Worm (Caenorhabditis elegans) whole organism, L4/young adult: ENCODE data around the gene unc-61.

Source experiments
- W03F9.2 ChIP-seq: fragments of 150-350 bp; optimal IDR thresholded peaks from 2 replicates; lab custom pipeline; 2014; ENCODE audit warnings: missing biosample characterization, missing genetic modification characterization
- dao-5 ChIP-seq: sonication (generic microtip); optimal IDR thresholded peaks from 2 replicates; lab custom pipeline; 2016; ENCODE audit warnings: missing genotype, missing genetic modification characterization, moderate library complexity, missing compliant biosample characterization
- him-1 ChIP-seq: sonication (generic microtip); optimal IDR thresholded peaks from 2 replicates; lab custom pipeline; 2016; ENCODE audit warnings: missing genotype, missing genetic modification reagents, missing genetic modification characterization, missing compliant biosample characterization

The unc-61 gene

DNA sequence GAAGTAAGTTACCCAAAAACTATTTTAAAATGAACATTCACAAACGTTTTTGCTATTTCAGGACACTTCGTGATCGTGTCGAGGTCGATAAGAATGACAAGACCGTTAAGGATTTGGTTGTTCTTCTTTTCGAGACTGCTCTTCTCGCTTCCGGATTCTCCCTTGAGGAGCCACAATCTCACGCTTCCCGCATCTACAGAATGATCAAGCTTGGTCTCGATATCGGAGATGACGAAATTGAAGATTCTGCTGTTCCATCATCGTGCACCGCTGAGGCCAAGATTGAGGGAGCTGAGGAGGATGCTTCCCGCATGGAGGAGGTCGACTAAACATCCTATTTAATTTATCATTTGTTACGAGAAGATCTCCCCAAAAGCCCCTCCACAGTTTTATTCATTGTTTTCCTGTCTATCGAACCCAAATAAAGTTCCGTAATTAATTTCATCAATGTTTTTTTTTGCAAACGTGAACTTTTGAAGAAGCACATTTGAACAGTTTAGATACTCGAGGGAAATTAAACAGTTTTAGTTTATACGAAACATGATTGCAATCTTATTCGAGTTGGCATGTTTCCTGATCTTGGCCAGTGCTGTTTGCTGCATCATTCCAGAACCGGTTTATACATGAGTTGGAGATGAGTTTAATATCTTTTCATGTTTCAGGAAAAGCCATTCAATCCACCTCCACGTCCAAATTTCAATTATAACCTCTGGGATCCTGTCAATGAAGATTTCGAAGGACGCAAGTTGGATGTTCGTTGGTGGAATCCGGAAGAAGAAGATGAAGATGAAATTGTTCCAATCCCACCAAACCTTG, 45.7 kb downstream of the unc-61 start, which contains the start of gene C47E8.11:
C47E8.11 (plus strand) TSS at position 520 of the 816 bp plus-strand sequence.
- TF ChIP-seq dao-5 (tag; lab: Kevin White, UChicago), result no peak
- TF ChIP-seq W03F9.2 (tag; lab: Kevin White, UChicago), result peak; percentile 48

DNA sequence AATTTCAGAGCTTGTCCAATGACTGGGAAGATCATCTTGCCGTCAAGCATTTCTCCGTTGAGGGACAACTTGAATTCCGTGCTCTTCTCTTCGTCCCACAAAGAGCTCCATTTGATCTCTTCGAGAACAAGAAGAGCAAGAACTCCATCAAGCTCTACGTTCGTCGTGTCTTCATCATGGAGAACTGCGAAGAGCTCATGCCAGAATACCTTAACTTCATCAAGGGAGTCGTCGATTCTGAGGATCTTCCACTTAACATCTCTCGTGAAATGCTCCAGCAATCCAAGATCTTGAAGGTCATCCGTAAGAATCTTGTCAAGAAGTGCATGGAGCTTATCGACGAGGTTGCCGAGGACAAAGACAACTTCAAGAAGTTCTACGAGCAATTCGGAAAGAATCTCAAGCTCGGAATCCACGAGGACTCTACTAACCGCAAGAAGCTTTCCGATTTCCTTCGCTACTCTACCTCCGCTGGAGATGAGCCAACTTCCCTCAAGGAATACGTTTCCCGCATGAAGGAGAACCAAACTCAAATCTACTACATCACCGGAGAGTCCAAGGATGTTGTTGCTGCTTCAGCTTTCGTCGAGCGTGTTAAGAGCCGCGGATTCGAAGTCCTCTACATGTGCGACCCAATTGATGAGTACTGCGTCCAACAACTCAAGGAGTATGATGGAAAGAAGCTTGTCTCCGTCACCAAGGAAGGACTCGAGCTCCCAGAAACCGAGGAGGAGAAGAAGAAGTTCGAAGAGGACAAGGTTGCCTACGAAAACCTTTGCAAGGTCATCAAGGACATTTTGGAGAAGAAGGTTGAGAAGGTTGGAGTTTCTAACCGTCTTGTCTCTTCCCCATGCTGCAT, 46.7 kb downstream of the unc-61 start:
- no peak for TF ChIP-seq W03F9.2 (tag; lab: Kevin White, UChicago)
- no peak for TF ChIP-seq dao-5 (tag; lab: Kevin White, UChicago)

DNA sequence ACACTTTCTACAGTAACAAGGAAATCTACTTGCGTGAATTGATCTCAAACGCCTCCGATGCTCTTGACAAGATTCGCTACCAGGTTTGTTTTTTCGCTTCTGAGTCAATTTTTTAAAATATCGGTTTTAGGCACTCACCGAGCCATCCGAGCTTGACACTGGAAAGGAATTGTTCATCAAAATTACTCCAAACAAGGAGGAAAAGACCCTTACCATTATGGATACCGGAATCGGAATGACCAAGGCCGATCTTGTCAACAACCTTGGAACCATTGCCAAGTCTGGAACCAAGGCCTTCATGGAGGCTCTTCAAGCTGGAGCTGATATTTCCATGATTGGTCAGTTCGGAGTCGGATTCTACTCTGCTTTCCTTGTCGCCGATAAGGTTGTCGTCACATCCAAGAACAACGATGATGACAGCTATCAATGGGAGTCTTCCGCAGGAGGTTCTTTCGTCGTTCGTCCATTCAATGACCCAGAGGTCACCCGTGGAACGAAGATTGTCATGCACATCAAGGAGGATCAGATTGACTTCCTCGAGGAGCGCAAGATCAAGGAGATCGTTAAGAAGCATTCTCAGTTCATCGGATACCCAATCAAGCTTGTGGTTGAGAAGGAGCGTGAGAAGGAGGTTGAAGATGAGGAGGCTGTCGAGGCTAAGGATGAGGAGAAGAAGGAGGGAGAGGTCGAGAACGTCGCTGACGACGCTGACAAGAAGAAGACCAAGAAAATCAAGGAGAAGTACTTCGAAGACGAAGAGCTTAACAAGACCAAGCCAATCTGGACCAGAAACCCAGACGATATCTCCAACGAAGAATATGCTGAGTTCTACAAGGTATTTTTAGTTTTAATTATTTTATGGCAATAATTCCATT, 47.6 kb downstream of the unc-61 start:
- TF ChIP-seq W03F9.2 (tag; lab: Kevin White, UChicago), result no peak
- no peak for TF ChIP-seq dao-5 (tag; lab: Kevin White, UChicago)
- TF ChIP-seq him-1 (tag; lab: Kevin White, UChicago), result no peak

DNA sequence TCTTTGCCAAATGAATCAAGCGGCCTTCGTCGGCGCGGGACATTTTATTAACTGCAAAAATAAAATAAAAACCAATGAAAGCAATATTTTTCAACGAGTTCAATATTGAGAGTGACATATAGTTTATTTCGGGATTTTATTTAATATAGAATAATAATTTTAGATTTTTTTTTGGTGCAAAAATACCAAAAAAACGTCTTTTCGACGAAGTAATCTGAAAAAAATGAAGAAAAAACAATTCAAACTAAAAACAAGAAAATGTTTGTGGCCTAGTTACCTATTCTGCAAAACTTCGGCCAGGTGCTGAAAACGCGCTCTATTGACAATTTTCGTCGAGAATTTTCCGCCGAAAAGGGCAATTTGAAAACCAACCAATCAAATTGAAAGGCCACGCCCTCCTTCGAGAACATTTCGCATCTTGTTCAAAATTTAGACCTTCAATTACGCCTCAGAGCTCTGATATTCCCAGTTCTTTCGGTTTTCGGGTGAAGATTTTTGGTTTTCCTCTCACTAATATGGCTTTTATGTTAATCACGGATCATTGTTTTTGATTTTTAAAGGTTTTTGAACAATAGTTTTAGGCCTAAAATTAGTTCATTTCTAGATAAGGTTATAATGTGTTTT, 48.5 kb downstream of the unc-61 start, which contains the start of gene C47E8.4:
C47E8.4 (minus strand) TSS at position 51 of the 624 bp plus-strand sequence.
- TF ChIP-seq W03F9.2 (tag; lab: Kevin White, UChicago), result peak; percentile 94
- no peak for TF ChIP-seq dao-5 (tag; lab: Kevin White, UChicago)
- TF ChIP-seq him-1 (tag; lab: Kevin White, UChicago), result peak; percentile 96

DNA sequence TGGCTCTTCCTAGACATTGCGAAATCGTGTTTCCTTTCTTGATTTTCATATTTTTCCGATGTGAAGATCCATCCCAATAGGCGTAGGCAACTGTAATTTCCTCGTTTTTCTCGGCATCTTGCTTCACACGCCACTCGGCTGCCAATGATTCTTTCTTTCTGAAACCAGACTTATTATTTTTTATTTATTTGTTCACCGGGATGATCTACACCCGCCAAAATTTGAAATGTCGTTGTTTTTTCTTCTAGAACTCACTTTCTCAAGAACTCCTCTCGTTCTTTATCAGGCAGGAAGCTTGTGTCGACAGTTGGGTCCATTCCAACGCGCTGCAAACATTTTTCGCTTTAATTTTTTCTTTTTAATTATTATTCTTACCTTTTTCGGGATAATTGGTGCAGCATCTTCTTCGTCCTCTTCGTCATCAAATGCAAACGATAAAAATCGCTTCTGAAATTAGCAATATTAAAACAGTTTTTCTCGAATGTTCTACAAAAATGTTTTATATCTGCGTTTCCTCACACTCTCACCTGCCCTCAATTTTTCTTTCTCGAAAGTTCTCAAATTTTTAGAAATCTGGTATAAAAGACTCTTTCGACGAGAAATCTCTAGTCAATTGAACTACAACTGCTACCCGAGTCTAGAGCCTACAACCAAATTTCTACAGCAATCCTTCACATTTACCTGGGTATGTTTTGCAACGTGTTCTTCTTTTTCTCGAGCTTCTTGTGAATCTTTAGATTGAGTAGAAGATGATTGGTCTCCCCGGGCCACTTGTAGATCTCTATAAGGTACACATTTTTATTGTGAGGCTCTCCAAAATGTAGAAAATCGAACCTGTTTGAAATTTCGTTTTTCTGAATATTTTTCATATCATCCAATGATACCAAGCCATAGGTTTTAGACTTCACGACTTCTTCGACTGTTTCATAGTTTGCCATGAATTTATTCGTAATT, 49.4 kb downstream of the unc-61 start, which contains the start of gene hsp-90:
hsp-90 (plus strand) TSS at position 560 of the 954 bp plus-strand sequence.
- no peak for TF ChIP-seq W03F9.2 (tag; lab: Kevin White, UChicago)
- no peak for TF ChIP-seq him-1 (tag; lab: Kevin White, UChicago)
- TF ChIP-seq dao-5 (tag; lab: Kevin White, UChicago), result no peak

DNA sequence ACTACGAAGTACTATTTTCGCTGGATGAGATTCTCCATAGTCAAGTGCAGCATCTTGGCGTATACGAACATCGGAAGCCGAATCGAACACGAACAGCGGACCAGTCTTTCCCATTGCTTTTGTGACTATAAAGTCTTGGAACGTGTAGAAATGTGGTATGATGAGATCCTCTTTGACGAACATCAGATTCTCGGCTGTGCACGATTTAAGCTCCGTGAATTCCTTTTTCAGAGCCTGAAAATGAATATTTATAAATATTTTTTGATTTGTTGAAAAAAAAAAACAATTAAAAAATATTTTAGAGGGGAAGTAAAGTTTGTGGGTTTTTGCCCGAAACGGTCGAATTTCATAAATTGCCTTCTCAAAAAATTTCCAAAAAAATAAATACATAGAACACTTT, 50.1 kb downstream of the unc-61 start:
- TF ChIP-seq dao-5 (tag; lab: Kevin White, UChicago) (no peak), W03F9.2 (tag; lab: Kevin White, UChicago) (no peak), him-1 (tag; lab: Kevin White, UChicago) (no peak)

DNA sequence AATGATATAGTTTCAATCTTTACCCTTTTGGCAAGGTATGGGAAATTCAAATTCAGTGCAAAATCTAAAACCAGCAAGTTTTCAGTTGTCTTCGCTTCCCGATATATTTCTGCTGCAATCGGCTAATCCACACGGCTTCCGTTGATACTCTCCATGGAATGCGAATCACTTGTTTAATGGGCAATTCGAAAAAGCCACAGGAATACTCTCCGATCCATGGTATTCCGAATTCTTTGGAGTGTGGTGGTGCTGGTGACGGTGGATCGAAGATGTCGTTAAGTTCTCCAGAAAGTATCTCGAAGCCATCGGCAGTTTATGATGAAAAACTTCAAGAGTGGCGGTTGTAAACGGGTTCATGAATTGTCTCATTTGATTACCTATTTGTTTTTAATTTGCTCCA, 50.7 kb downstream of the unc-61 start:
- TF ChIP-seq dao-5 (tag; lab: Kevin White, UChicago), result no peak
- TF ChIP-seq him-1 (tag; lab: Kevin White, UChicago), result no peak
- TF ChIP-seq W03F9.2 (tag; lab: Kevin White, UChicago), result no peak

DNA sequence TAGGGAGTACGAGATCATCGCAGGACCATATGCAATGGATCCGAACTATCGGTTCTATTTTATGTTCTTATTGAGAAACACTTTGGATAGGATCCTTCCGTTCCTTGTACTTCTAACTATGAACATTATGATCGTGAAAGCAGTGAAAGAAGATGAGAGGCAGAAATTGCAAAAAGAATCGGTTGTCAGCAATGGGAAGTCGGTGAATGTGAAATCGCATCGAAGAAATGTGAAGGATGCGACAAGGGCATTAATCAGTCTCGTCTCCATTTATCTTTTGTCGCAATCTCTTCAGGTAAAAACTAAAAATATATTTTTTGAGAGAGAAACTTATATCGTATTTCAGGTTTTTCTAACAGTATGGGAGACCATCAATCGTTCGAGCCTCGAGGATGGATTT, 51.2 kb downstream of the unc-61 start:
- TF ChIP-seq W03F9.2 (tag; lab: Kevin White, UChicago) (no peak), dao-5 (tag; lab: Kevin White, UChicago) (no peak), him-1 (tag; lab: Kevin White, UChicago) (no peak)
